Worm (Caenorhabditis elegans) whole organism, L1 larva: ENCODE results near the gene C38H2.2.

Experiments
- C34B4.2 ChIP-seq: sonication (generic microtip); optimal IDR thresholded peaks from 2 replicates; lab custom pipeline; 2017; ENCODE audit warnings: mild to moderate bottlenecking, missing genetic modification characterization, missing compliant biosample characterization
- fkh-10 ChIP-seq: sonication (generic microtip); optimal IDR thresholded peaks from 2 replicates; lab custom pipeline; 2017; ENCODE audit warnings: missing biosample characterization, missing genetic modification reagents, missing genetic modification characterization
- lin-15B ChIP-seq: fragments of 150-350 bp; sonication (generic microtip); optimal IDR thresholded peaks from 3 replicates; lab custom pipeline; 2014; ENCODE audit warnings: missing biosample characterization, missing genetic modification characterization
- lin-39 ChIP-seq: fragments of 150-350 bp; optimal IDR thresholded peaks from 2 replicates; lab custom pipeline; 2014; ENCODE audit warnings: missing biosample characterization, missing genetic modification reagents, missing genetic modification characterization
- mep-1 ChIP-seq: fragments of 150-350 bp; optimal IDR thresholded peaks from 2 replicates; lab custom pipeline; 2014; ENCODE audit warnings: missing biosample characterization, missing genetic modification characterization
- nhr-84 ChIP-seq: sonication (generic microtip); optimal IDR thresholded peaks from 2 replicates; lab custom pipeline; 2017; ENCODE audit warnings: missing biosample characterization, missing genetic modification characterization
- snpc-4 ChIP-seq: fragments of 150-350 bp; optimal IDR thresholded peaks from 2 replicates; lab custom pipeline; 2014; ENCODE audit warnings: missing biosample characterization, missing genetic modification characterization
- unc-62 ChIP-seq: fragments of 150-350 bp; optimal IDR thresholded peaks from 2 replicates; lab custom pipeline; 2014; ENCODE audit warnings: missing biosample characterization, missing genetic modification reagents, missing genetic modification characterization

DNA sequence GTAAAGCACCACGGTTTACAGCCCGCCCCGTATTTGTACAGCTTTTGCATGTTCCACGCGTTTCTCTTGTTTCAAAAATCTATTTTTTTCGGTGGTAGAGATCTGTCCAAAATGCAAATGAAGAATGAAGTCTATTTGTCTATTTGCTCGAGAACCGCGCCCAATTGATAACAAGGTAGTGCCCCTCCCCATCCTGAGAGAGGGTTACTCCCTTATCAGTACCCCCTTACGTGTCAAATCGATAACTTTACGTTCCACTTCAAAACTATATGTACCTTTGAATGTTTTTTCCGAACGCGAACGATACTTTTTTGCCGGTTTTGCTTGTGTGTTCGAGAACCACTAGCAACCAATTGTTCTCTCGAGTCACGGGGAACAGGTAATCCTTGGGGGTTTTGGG is 5.5 kb upstream of the C38H2.2 start:
- TF ChIP-seq lin-39 (tag; lab: Kevin White, UChicago) (no peak), C34B4.2 (tag; lab: Kevin White, UChicago) (no peak), unc-62 (GFP tag; lab: Kevin White, UChicago) (no peak), mep-1 (tag; lab: Kevin White, UChicago) (no peak), fkh-10 (GFP tag; lab: Kevin White, UChicago) (no peak), nhr-84 (tag; lab: Kevin White, UChicago) (no peak), lin-15B (tag; lab: Kevin White, UChicago) (no peak), snpc-4 (tag; lab: Kevin White, UChicago) (no peak)
